Fruit fly (Drosophila melanogaster) Kc167 (cell line): ENCODE results near the gene CG16772.

Source experiments
- Sin3A ChIP-seq: fragments of >200 bp; optimal IDR thresholded peaks from 2 replicates; lab custom pipeline; 2018; ENCODE audit warnings: missing external identifiers
- h ChIP-seq: fragments of >200 bp; optimal IDR thresholded peaks from 3 replicates; lab custom pipeline; 2018; ENCODE audit warnings: missing external identifiers
- insv ChIP-seq: fragments of >200 bp; optimal IDR thresholded peaks from 3 replicates; lab custom pipeline; 2018; ENCODE audit warnings: missing external identifiers
- psq ChIP-seq: fragments of >200 bp; optimal IDR thresholded peaks from 2 replicates; lab custom pipeline; 2017; ENCODE audit warnings: missing external identifiers
- ttk ChIP-seq: sonication (Bioruptor generic); optimal IDR thresholded peaks from 2 replicates; lab custom pipeline; 2017; ENCODE audit warnings: missing external identifiers

- no peak for TF ChIP-seq insv
- TF ChIP-seq psq (lab: Kevin White, UChicago) = no peak
- TF ChIP-seq h (lab: Kevin White, UChicago) = no peak
- TF ChIP-seq Sin3A (lab: Kevin White, UChicago) = no peak
- TF ChIP-seq ttk (lab: Kevin White, UChicago) = no peak
Measured at dm6 chr2L:19940036-19940435, 22.4 kb upstream of the CG16772 start.
